Worm (Caenorhabditis elegans): ENCODE results near the gene srbc-63.

- TF ChIP-seq pqm-1 (tag; optimal IDR thresholded peaks at IDR 0.05) (no peak), set-16 (GFP tag; IDR thresholded peaks at IDR 0.05) (no peak), unc-39 (tag; optimal IDR thresholded peaks at IDR 0.05) (no peak), Y48G9A.11 (GFP tag; IDR thresholded peaks at IDR 0.05) (no peak), snpc-4 (tag; optimal IDR thresholded peaks at IDR 0.05) (no peak), dmd-8 (GFP tag; IDR thresholded peaks at IDR 0.05) (no peak), saeg-2 (GFP tag; IDR thresholded peaks at IDR 0.05) (no peak), nhr-237 (tag; optimal IDR thresholded peaks at IDR 0.05) (no peak), mdl-1 (tag; optimal IDR thresholded peaks at IDR 0.05) (no peak), hmg-1.1 (GFP tag; IDR thresholded peaks at IDR 0.05) (no peak), unc-62 (GFP tag; optimal IDR thresholded peaks at IDR 0.05 in 1 of 2) (no peak), unc-62 (tag; optimal IDR thresholded peaks at IDR 0.05) (no peak), dpl-1 (GFP tag; optimal IDR thresholded peaks at IDR 0.05) (no peak), ceh-82 (tag; optimal IDR thresholded peaks at IDR 0.05) (no peak), lin-13 (GFP tag; optimal IDR thresholded peaks at IDR 0.05) (no peak)
Measured at ce11 chrV:15383739-15384138, 28.8 kb downstream of the srbc-63 start, which contains the start of gene str-88.
